Fruit fly (Drosophila melanogaster) whole organism, embryonic: ENCODE data around the gene CG18213.

Experiments
- ATbp ChIP-seq: fragments of 200-800 bp; sonication (Bioruptor generic); optimal IDR thresholded peaks from 2 replicates; lab custom pipeline; 2017; ENCODE audit warnings: missing biosample characterization, mild to moderate bottlenecking, missing genetic modification characterization, missing genetic modification reagents
- CG10565 ChIP-seq: fragments of 200-800 bp; sonication (Bioruptor generic); optimal IDR thresholded peaks from 3 replicates; lab custom pipeline; 2016; ENCODE audit warnings: missing biosample characterization, mild to moderate bottlenecking, missing genetic modification characterization
- CG12104 ChIP-seq: fragments of 200-800 bp; sonication (Bioruptor generic); optimal IDR thresholded peaks from 3 replicates; lab custom pipeline; 2016; ENCODE audit warnings: missing biosample characterization, missing genetic modification characterization
- CG1233 ChIP-seq: fragments of 200-800 bp; sonication (Bioruptor generic); optimal IDR thresholded peaks from 4 replicates; lab custom pipeline; 2018; ENCODE audit warnings: missing biosample characterization, mild to moderate bottlenecking, missing genetic modification characterization
- CG12391 ChIP-seq: fragments of 200-800 bp; sonication (Bioruptor generic); optimal IDR thresholded peaks from 3 replicates; lab custom pipeline; 2018; ENCODE audit warnings: missing biosample characterization, mild to moderate bottlenecking, missing genetic modification characterization, moderate library complexity
- CG14965 ChIP-seq: fragments of 200-800 bp; sonication (Bioruptor generic); optimal IDR thresholded peaks from 2 replicates; lab custom pipeline; 2016; ENCODE audit warnings: missing biosample characterization, missing genetic modification characterization, borderline replicate concordance
- CG1529 ChIP-seq: fragments of 200-800 bp; sonication (Bioruptor generic); optimal IDR thresholded peaks from 3 replicates; lab custom pipeline; 2018; ENCODE audit warnings: missing biosample characterization, missing genetic modification characterization
- CG17186 ChIP-seq: fragments of 200-800 bp; sonication (Bioruptor generic); optimal IDR thresholded peaks from 3 replicates; lab custom pipeline; 2017; ENCODE audit warnings: missing biosample characterization, missing genetic modification reagents, missing genetic modification characterization
- CG17328 ChIP-seq: fragments of 200-800 bp; sonication (Bioruptor generic); IDR thresholded peaks from 2 replicates; pipeline ENCODE4 v1.3.6; 2022; ENCODE audit warnings: missing biosample characterization, missing genetic modification characterization
- CG17568 ChIP-seq: fragments of 200-800 bp; sonication (Bioruptor generic); optimal IDR thresholded peaks from 2 replicates; lab custom pipeline; 2018; ENCODE audit warnings: missing biosample characterization, mild to moderate bottlenecking, missing genetic modification characterization, moderate library complexity
- CG17829 ChIP-seq: fragments of 200-800 bp; optimal IDR thresholded peaks from 2 replicates; lab custom pipeline; 2019; ENCODE audit warnings: missing biosample characterization, mild to moderate bottlenecking, missing genetic modification characterization, moderate library complexity
- CG18619 ChIP-seq: fragments of 200-800 bp; sonication (Bioruptor generic); optimal IDR thresholded peaks from 3 replicates; lab custom pipeline; 2017; ENCODE audit warnings: missing biosample characterization, mild to moderate bottlenecking, missing genetic modification characterization
- CG30403 ChIP-seq: fragments of 200-800 bp; sonication (Bioruptor generic); optimal IDR thresholded peaks from 3 replicates; lab custom pipeline; 2016; ENCODE audit warnings: missing biosample characterization, missing genetic modification characterization
- CG3065 ChIP-seq: fragments of 200-800 bp; sonication (Bioruptor generic); optimal IDR thresholded peaks from 2 replicates; lab custom pipeline; 2016; ENCODE audit warnings: missing biosample characterization, missing genetic modification characterization
- CG3847 ChIP-seq: fragments of 200-800 bp; sonication (Bioruptor generic); IDR thresholded peaks from 2 replicates; pipeline ENCODE4 v1.3.6; 2022; ENCODE audit warnings: missing biosample characterization, missing genetic modification characterization
- CG5953 ChIP-seq: fragments of 200-800 bp; sonication (Bioruptor generic); IDR thresholded peaks from 2 replicates; pipeline ENCODE4 v1.3.6; 2022; ENCODE audit warnings: missing biosample characterization, missing genetic modification characterization
- CG6272 ChIP-seq: fragments of 200-800 bp; sonication (Bioruptor generic); IDR thresholded peaks from 2 replicates; pipeline ENCODE4 v1.3.6; 2022; ENCODE audit warnings: missing biosample characterization, missing genetic modification characterization
- CG6689 ChIP-seq: fragments of 200-800 bp; sonication (Bioruptor generic); IDR thresholded peaks from 2 replicates; pipeline ENCODE4 v1.3.6; 2022; ENCODE audit warnings: missing biosample characterization, missing genetic modification characterization
- CG7271 ChIP-seq: fragments of 200-800 bp; sonication (Bioruptor generic); optimal IDR thresholded peaks from 2 replicates; lab custom pipeline; 2018; ENCODE audit warnings: missing biosample characterization, mild to moderate bottlenecking, missing genetic modification characterization, moderate library complexity
- CG8281 ChIP-seq: fragments of 200-800 bp; sonication (Bioruptor generic); optimal IDR thresholded peaks from 2 replicates; lab custom pipeline; 2018; ENCODE audit warnings: missing biosample characterization, mild to moderate bottlenecking, missing genetic modification characterization, moderate library complexity
- CG9797 ChIP-seq: fragments of 200-800 bp; sonication (Bioruptor generic); optimal IDR thresholded peaks from 3 replicates; lab custom pipeline; 2018; ENCODE audit warnings: missing biosample characterization, mild to moderate bottlenecking, missing genetic modification characterization
- CG9817 ChIP-seq: fragments of 200-800 bp; sonication (Bioruptor generic); optimal IDR thresholded peaks from 2 replicates; lab custom pipeline; 2018; ENCODE audit warnings: missing biosample characterization, mild to moderate bottlenecking, missing genetic modification characterization, moderate library complexity
- Dref ChIP-seq: fragments of 200-800 bp; sonication (Bioruptor generic); IDR thresholded peaks from 2 replicates; pipeline ENCODE4 v1.3.6; 2022; ENCODE audit warnings: missing biosample characterization, missing genetic modification characterization
- Drgx ChIP-seq: fragments of 200-800 bp; sonication (Bioruptor generic); IDR thresholded peaks from 2 replicates; pipeline ENCODE4 v1.3.6; 2022; ENCODE audit warnings: missing biosample characterization, missing genetic modification characterization
- Ets65A ChIP-seq: fragments of 200-800 bp; sonication (Bioruptor generic); peaks from one replicate; lab custom pipeline; 2016; ENCODE audit warnings: missing biosample characterization, missing genetic modification characterization
- GATAe ChIP-seq: fragments of 200-800 bp; sonication (Bioruptor generic); conservative IDR thresholded peaks from 2 replicates; pipeline ENCODE4 v1.3.6; 2022; ENCODE audit warnings: missing biosample characterization, missing genetic modification characterization
- Jarid2 ChIP-seq: fragments of 200-800 bp; sonication (Bioruptor generic); optimal IDR thresholded peaks from 3 replicates; lab custom pipeline; 2017; ENCODE audit warnings: mild to moderate bottlenecking, missing biosample characterization, missing genetic modification reagents, missing genetic modification characterization
- Lim3 ChIP-seq: fragments of 200-800 bp; sonication (Bioruptor generic); IDR thresholded peaks from 2 replicates; pipeline ENCODE4 v1.3.6; 2022; ENCODE audit warnings: missing biosample characterization, missing genetic modification characterization
- Nf-YC ChIP-seq: fragments of 200-800 bp; optimal IDR thresholded peaks from 3 replicates; lab custom pipeline; 2019; ENCODE audit warnings: missing biosample characterization, mild to moderate bottlenecking, missing genetic modification characterization, moderate library complexity
- Side ChIP-seq: fragments of 200-800 bp; sonication (Bioruptor generic); optimal IDR thresholded peaks from 2 replicates; lab custom pipeline; 2016; ENCODE audit warnings: missing biosample characterization, missing genetic modification characterization
- Sin3A ChIP-seq: fragments of >200 bp; optimal IDR thresholded peaks from 2 replicates; lab custom pipeline; 2018
- Six4 ChIP-seq: fragments of 200-800 bp; sonication (Bioruptor generic); optimal IDR thresholded peaks from 2 replicates; lab custom pipeline; 2016; ENCODE audit warnings: missing biosample characterization, missing genetic modification characterization
- Sry-β ChIP-seq: fragments of 200-800 bp; sonication (Bioruptor generic); optimal IDR thresholded peaks from 2 replicates; lab custom pipeline; 2018; ENCODE audit warnings: missing biosample characterization, mild to moderate bottlenecking, missing genetic modification characterization, moderate library complexity
- Sry-δ ChIP-seq: fragments of 200-800 bp; sonication (Bioruptor generic); optimal IDR thresholded peaks from 2 replicates; lab custom pipeline; 2016; ENCODE audit warnings: missing biosample characterization, missing genetic modification characterization
- ase ChIP-seq: fragments of 200-800 bp; sonication (Bioruptor generic); IDR thresholded peaks from 3 replicates; pipeline ENCODE4 v1.3.6; 2022; ENCODE audit warnings: missing biosample characterization, missing genetic modification characterization
- bab2 ChIP-seq: fragments of 200-800 bp; sonication (Bioruptor generic); optimal IDR thresholded peaks from 2 replicates; lab custom pipeline; 2016; ENCODE audit warnings: missing biosample characterization, missing genetic modification characterization
- gem ChIP-seq: fragments of 200-800 bp; sonication (Bioruptor generic); optimal IDR thresholded peaks from 2 replicates; lab custom pipeline; 2019; ENCODE audit warnings: missing biosample characterization, mild to moderate bottlenecking, missing genetic modification characterization, moderate library complexity
- hb ChIP-seq: fragments of 200-800 bp; sonication (Bioruptor generic); IDR thresholded peaks from 3 replicates; pipeline ENCODE4 v1.3.6; 2022; ENCODE audit warnings: missing biosample characterization, missing genetic modification characterization; ENCODE audit not compliant: partially characterized antibody
- ind ChIP-seq: fragments of 200-800 bp; sonication (Bioruptor generic); optimal IDR thresholded peaks from 3 replicates; lab custom pipeline; 2016; ENCODE audit warnings: missing biosample characterization, missing genetic modification characterization
- kni ChIP-seq: fragments of 200-800 bp; sonication (Bioruptor generic); optimal IDR thresholded peaks from 3 replicates; lab custom pipeline; 2017; ENCODE audit warnings: mild to moderate bottlenecking, missing biosample characterization, missing genetic modification reagents, missing genetic modification characterization
- lab ChIP-seq: fragments of 200-800 bp; sonication (Bioruptor generic); optimal IDR thresholded peaks from 3 replicates; lab custom pipeline; 2017; ENCODE audit warnings: missing biosample characterization, missing genetic modification characterization, mild to moderate bottlenecking, moderate library complexity, missing genetic modification reagents
- lbe ChIP-seq: fragments of 200-800 bp; sonication (Bioruptor generic); optimal IDR thresholded peaks from 2 replicates; lab custom pipeline; 2016; ENCODE audit warnings: missing biosample characterization, mild to moderate bottlenecking, missing genetic modification characterization
- luna ChIP-seq: fragments of 200-800 bp; sonication (Bioruptor generic); optimal IDR thresholded peaks from 2 replicates; lab custom pipeline; 2016; ENCODE audit warnings: missing biosample characterization, missing genetic modification characterization
- mld ChIP-seq: fragments of 200-800 bp; sonication (Bioruptor generic); IDR thresholded peaks from 3 replicates; pipeline ENCODE4 v1.3.6; 2022; ENCODE audit warnings: missing biosample characterization, missing genetic modification characterization; ENCODE audit not compliant: partially characterized antibody
- ranshi ChIP-seq: fragments of 200-800 bp; sonication (Bioruptor generic); IDR thresholded peaks from 2 replicates; pipeline ENCODE4 v1.3.6; 2022; ENCODE audit warnings: missing biosample characterization, missing genetic modification characterization
- stwl ChIP-seq: fragments of 200-800 bp; sonication (Bioruptor generic); optimal IDR thresholded peaks from 3 replicates; lab custom pipeline; 2018; ENCODE audit warnings: missing biosample characterization, mild to moderate bottlenecking, missing genetic modification characterization, moderate library complexity
- toy ChIP-seq: fragments of 200-800 bp; sonication (Bioruptor generic); IDR thresholded peaks from 2 replicates; pipeline ENCODE4 v1.3.6; 2022; ENCODE audit warnings: missing biosample characterization, missing genetic modification characterization
- wek ChIP-seq: fragments of 200-800 bp; sonication (Bioruptor generic); optimal IDR thresholded peaks from 3 replicates; lab custom pipeline; 2018; ENCODE audit warnings: missing biosample characterization, mild to moderate bottlenecking, missing genetic modification characterization, moderate library complexity

CG18213 gene

dm6 chr3R:17002218-17003110 lies 37.5 kb downstream of the CG18213 start, which contains the start of the genes Sf3a1 and Irc (continued):
- TF ChIP-seq ranshi (GFP tag; lab: Robert Waterston, UW): no peak
- TF ChIP-seq CG9797 (GFP tag; lab: Kevin White, UChicago): peak; percentile 29
- TF ChIP-seq CG14965: no peak
- peak; percentile 33 for TF ChIP-seq Jarid2
- peak; percentile 20; the same call in 1 of the 2 replicates for TF ChIP-seq Drgx (GFP tag; lab: Robert Waterston, UW)
- TF ChIP-seq Side: peak; percentile 26
- peak; percentile 21 for TF ChIP-seq Sry-β (GFP tag; lab: Kevin White, UChicago)
- TF ChIP-seq CG17829 (tag; lab: Kevin White, UChicago): peak; percentile 43
- peak; percentile 50 for TF ChIP-seq CG12391 (tag; lab: Kevin White, UChicago)
- no peak for TF ChIP-seq CG18619 (GFP tag; lab: Kevin White, UChicago)
- TF ChIP-seq CG30403 (GFP tag; lab: Kevin White, UChicago): peak; percentile 47
- TF ChIP-seq toy (GFP tag; lab: Robert Waterston, UW): no peak
- TF ChIP-seq CG9817 (tag; lab: Kevin White, UChicago): peak; percentile 8
- no peak for TF ChIP-seq ind (GFP tag; lab: Kevin White, UChicago)
- no peak for TF ChIP-seq CG6272 (GFP tag; lab: Robert Waterston, UW)
- peak; percentile 100 for TF ChIP-seq CG17568 (GFP tag; lab: Kevin White, UChicago)
- no peak for TF ChIP-seq gem
- peak; percentile 93 for TF ChIP-seq hb (GFP tag; lab: Robert Waterston, UW)
- TF ChIP-seq wek (GFP tag; lab: Kevin White, UChicago): peak; percentile 98
- no peak for TF ChIP-seq CG10565 (GFP tag; lab: Kevin White, UChicago)
- peak; percentile 51; the same call in 1 of the 2 replicates for TF ChIP-seq CG3847 (GFP tag; lab: Robert Waterston, UW)
- TF ChIP-seq CG6689: no peak
- peak; percentile 89 for TF ChIP-seq Dref (GFP tag; lab: Robert Waterston, UW)
- TF ChIP-seq Sin3A: peak; percentile 61
- peak; percentile 90 for TF ChIP-seq Ets65A (GFP tag; lab: Kevin White, UChicago)
- TF ChIP-seq Lim3 (GFP tag; lab: Robert Waterston, UW): no peak
- no peak for TF ChIP-seq luna (GFP tag; lab: Kevin White, UChicago)
- TF ChIP-seq CG1233 (GFP tag; lab: Kevin White, UChicago): no peak
- TF ChIP-seq bab2 (GFP tag; lab: Kevin White, UChicago): peak; percentile 13
- TF ChIP-seq CG7271 (tag; lab: Kevin White, UChicago): no peak
- peak; percentile 30 for TF ChIP-seq CG17186 (GFP tag; lab: Kevin White, UChicago)
- peak; percentile 30 for TF ChIP-seq CG3065 (GFP tag; lab: Kevin White, UChicago)
- TF ChIP-seq mld (GFP tag; lab: Robert Waterston, UW): peak; percentile 91
- peak; percentile 22 for TF ChIP-seq lbe (GFP tag; lab: Kevin White, UChicago)
- peak; percentile 100 for TF ChIP-seq Sry-δ (GFP tag; lab: Kevin White, UChicago)

- peak; percentile 25 for TF ChIP-seq Nf-YC (tag; lab: Kevin White, UChicago)
- no peak for TF ChIP-seq CG1529
- peak; percentile 24 for TF ChIP-seq Six4 (GFP tag; lab: Kevin White, UChicago)
- no peak for TF ChIP-seq GATAe (GFP tag; lab: Robert Waterston, UW)
- TF ChIP-seq CG17328 (GFP tag; lab: Robert Waterston, UW): no peak
- TF ChIP-seq kni: no peak
- TF ChIP-seq CG12104: peak; percentile 2
- no peak for TF ChIP-seq ase (GFP tag; lab: Robert Waterston, UW)
- TF ChIP-seq ATbp: no peak
- peak; percentile 11 for TF ChIP-seq lab (GFP tag; lab: Kevin White, UChicago)
- TF ChIP-seq CG5953 (GFP tag; lab: Robert Waterston, UW): no peak
- no peak for TF ChIP-seq CG8281 (tag; lab: Kevin White, UChicago)
- TF ChIP-seq stwl (tag; lab: Kevin White, UChicago): peak; percentile 76
These were observed 43.7 kb downstream of the CG18213 start, which contains the start of the genes EMC2A and CG3534 for dm6 chr3R:16996059-16996959. Gene EMC2A, minus strand, starts transcription at chr3R:16996071. Gene CG3534, plus strand, starts transcription at chr3R:16996446.
